Worm (Caenorhabditis elegans): Measurements from ENCODE around the gene cpt-2.

Gene cpt-2

ce11 chrIV:11210781-11211256, 31.4 kb downstream of the cpt-2 start, which contains the start of gene adk-1:
Gene adk-1 (minus strand): TSS chrIV:11210831.
- TF ChIP-seq nfya-1 (tag; optimal IDR thresholded peaks at IDR 0.05; ENCODE audit: insufficient read depth) (peak; percentile 21), ztf-4 (tag; optimal IDR thresholded peaks at IDR 0.05) (no peak), lin-15B (tag; optimal IDR thresholded peaks at IDR 0.05) (peak; percentile 44)

- TF ChIP-seq nhr-11 (tag; optimal IDR thresholded peaks at IDR 0.05), result no peak
- no peak for TF ChIP-seq egl-27 (tag; optimal IDR thresholded peaks at IDR 0.05)
- TF ChIP-seq egl-5 (tag; optimal IDR thresholded peaks at IDR 0.05), result no peak
- no peak for TF ChIP-seq lin-15B (tag; optimal IDR thresholded peaks at IDR 0.05)
- no peak for TF ChIP-seq ZK546.5 (tag; optimal IDR thresholded peaks at IDR 0.05)
- peak; percentile 15 for TF ChIP-seq nhr-23 (tag; optimal IDR thresholded peaks at IDR 0.05)
- TF ChIP-seq ztf-4 (tag; optimal IDR thresholded peaks at IDR 0.05), result no peak
- TF ChIP-seq R02D3.7 (tag; optimal IDR thresholded peaks at IDR 0.05), result no peak
- no peak for TF ChIP-seq nhr-28 (tag; optimal IDR thresholded peaks at IDR 0.05)
- TF ChIP-seq ztf-11 (tag; optimal IDR thresholded peaks at IDR 0.05), result no peak
- no peak for TF ChIP-seq nhr-77 (tag; optimal IDR thresholded peaks at IDR 0.05)
- peak; percentile 29 for TF ChIP-seq ceh-28 (tag; optimal IDR thresholded peaks at IDR 0.05)
- no peak for TF ChIP-seq nhr-76 (tag; optimal IDR thresholded peaks at IDR 0.05)
- TF ChIP-seq nfya-1 (tag; optimal IDR thresholded peaks at IDR 0.05; ENCODE audit: insufficient read depth), result no peak
- no peak for TF ChIP-seq ama-1 (optimal IDR thresholded peaks at IDR 0.05)
- peak; percentile 96 for TF ChIP-seq elt-1 (tag; optimal IDR thresholded peaks at IDR 0.05)
- TF ChIP-seq sea-2 (GFP tag; optimal IDR thresholded peaks at IDR 0.05), result no peak
- no peak for TF ChIP-seq hmg-11 (tag; optimal IDR thresholded peaks at IDR 0.05)
- TF ChIP-seq fkh-2 (tag; optimal IDR thresholded peaks at IDR 0.05), result no peak
- TF ChIP-seq eor-1 (tag; optimal IDR thresholded peaks at IDR 0.05), result no peak
- no peak for TF ChIP-seq snpc-4 (tag; optimal IDR thresholded peaks at IDR 0.05)
- no peak for TF ChIP-seq daf-12 (tag; optimal IDR thresholded peaks at IDR 0.05)
- peak; percentile 18 for TF ChIP-seq pqm-1 (tag; optimal IDR thresholded peaks at IDR 0.05)
- TF ChIP-seq lin-39 (tag; optimal IDR thresholded peaks at IDR 0.05), result no peak
- TF ChIP-seq tbx-2 (tag; optimal IDR thresholded peaks at IDR 0.05), result no peak
- no peak for TF ChIP-seq aly-2 (tag; optimal IDR thresholded peaks at IDR 0.05)
- no peak for TF ChIP-seq ceh-16 (tag; optimal IDR thresholded peaks at IDR 0.05)
- TF ChIP-seq zag-1 (tag; optimal IDR thresholded peaks at IDR 0.05), result no peak
- TF ChIP-seq unc-62 (GFP tag; optimal IDR thresholded peaks at IDR 0.05), result peak; percentile 25
- TF ChIP-seq mdl-1 (tag; optimal IDR thresholded peaks at IDR 0.05), result no peak
- TF ChIP-seq elt-2 (tag; optimal IDR thresholded peaks at IDR 0.05), result peak; percentile 86
- no peak for TF ChIP-seq ceh-82 (tag; optimal IDR thresholded peaks at IDR 0.05)
- no peak for TF ChIP-seq nhr-43 (tag; optimal IDR thresholded peaks at IDR 0.05; ENCODE audit: poor library complexity, severe bottlenecking)
- no peak for TF ChIP-seq jun-1 (tag; optimal IDR thresholded peaks at IDR 0.05)
- no peak for TF ChIP-seq fkh-10 (GFP tag; optimal IDR thresholded peaks at IDR 0.05)
- no peak for TF ChIP-seq nhr-12 (tag; optimal IDR thresholded peaks at IDR 0.05)
- no peak for TF ChIP-seq fos-1 (tag; optimal IDR thresholded peaks at IDR 0.05)
- no peak for TF ChIP-seq mml-1 (tag; optimal IDR thresholded peaks at IDR 0.05)
- no peak for TF ChIP-seq nhr-237 (tag; optimal IDR thresholded peaks at IDR 0.05)
- no peak for TF ChIP-seq pha-4 (tag; optimal IDR thresholded peaks at IDR 0.05)
- peak; percentile 54 for TF ChIP-seq nhr-25 (tag; optimal IDR thresholded peaks at IDR 0.05)
- TF ChIP-seq ceh-9 (tag; optimal IDR thresholded peaks at IDR 0.05), result no peak
- TF ChIP-seq lsy-12 (tag; optimal IDR thresholded peaks at IDR 0.05), result no peak
- no peak for TF ChIP-seq nhr-67 (tag; optimal IDR thresholded peaks at IDR 0.05)
- TF ChIP-seq unc-39 (tag; optimal IDR thresholded peaks at IDR 0.05), result no peak
- TF ChIP-seq elt-3 (tag; optimal IDR thresholded peaks at IDR 0.05), result no peak
Observed at ce11 chrIV:11211547-11211946, 32.1 kb downstream of the cpt-2 start.

Measured in whole organism, L3 larva.